Worm (Caenorhabditis elegans) whole organism, L1 larva: ENCODE results near the gene fbxb-38.
A peak's percentile ranks its signal among the peaks of the same experiment; 100 is the strongest.

Experiments used
- C16A3.4 ChIP-seq: fragments of 150-350 bp; optimal IDR thresholded peaks from 2 replicates; lab custom pipeline; 2014; ENCODE audit warnings: missing biosample characterization, missing genetic modification characterization
- aly-2 ChIP-seq: fragments of 150-350 bp; optimal IDR thresholded peaks from 2 replicates; lab custom pipeline; 2014; ENCODE audit warnings: missing biosample characterization, missing genetic modification characterization
- ceh-88 ChIP-seq: fragments of 200-800 bp; sonication (Bioruptor generic); IDR thresholded peaks from 2 replicates; pipeline ENCODE4 v1.3.6; 2022; ENCODE audit warnings: missing genetic modification characterization, missing compliant biosample characterization
- efl-1 ChIP-seq, 4 experiments: fragments of 150-350 bp; optimal IDR thresholded peaks in 3 of 4; peaks in 1 of 4; 1 replicate in 1 of 4; 2 replicates in 3 of 4; lab custom pipeline; 2014; ENCODE audit warnings: missing biosample characterization in 2 of 4, missing genetic modification characterization in 2 of 4, missing genetic modification reagents in 2 of 4
- elt-2 ChIP-seq: sonication (generic microtip); optimal IDR thresholded peaks from 2 replicates; lab custom pipeline; 2016; ENCODE audit warnings: missing genetic modification characterization, mild to moderate bottlenecking, inconsistent platforms, missing compliant biosample characterization, missing genetic modification reagents
- fkh-4 ChIP-seq: sonication (generic microtip); optimal IDR thresholded peaks from 2 replicates; lab custom pipeline; 2016; ENCODE audit warnings: missing compliant biosample characterization, missing genetic modification characterization, borderline replicate concordance
- grh-1 ChIP-seq: fragments of 200-800 bp; sonication (Bioruptor generic); IDR thresholded peaks from 2 replicates; pipeline ENCODE4 v1.3.6; 2022; ENCODE audit warnings: missing genetic modification reagents, missing genetic modification characterization, missing compliant biosample characterization
- hpl-2 ChIP-seq: fragments of 150-350 bp; optimal IDR thresholded peaks from 2 replicates; lab custom pipeline; 2014; ENCODE audit warnings: missing biosample characterization, missing genetic modification reagents, missing genetic modification characterization
- irx-1 ChIP-seq: sonication (generic microtip); optimal IDR thresholded peaks from 2 replicates; lab custom pipeline; 2016; ENCODE audit warnings: missing genetic modification characterization, missing compliant biosample characterization
- jun-1 ChIP-seq: fragments of 150-350 bp; optimal IDR thresholded peaks from 2 replicates; lab custom pipeline; 2014; ENCODE audit warnings: missing biosample characterization, missing genetic modification reagents, missing genetic modification characterization
- lin-14 ChIP-seq: fragments of 200-800 bp; sonication (Bioruptor generic); optimal IDR thresholded peaks from 2 replicates; lab custom pipeline; 2018; ENCODE audit warnings: mild to moderate bottlenecking, missing genetic modification characterization, moderate library complexity, missing compliant biosample characterization
- lin-35 ChIP-seq, 2 experiments: fragments of 150-350 bp; optimal IDR thresholded peaks; 2 replicates each; lab custom pipeline; 2014; ENCODE audit warnings: missing biosample characterization in 2 of 2, missing genetic modification characterization in 2 of 2, missing genetic modification reagents in 2 of 2
- lsy-2 ChIP-seq, 2 experiments: fragments of 150-350 bp; optimal IDR thresholded peaks; 2 replicates each; lab custom pipeline; 2014; ENCODE audit warnings: missing biosample characterization in 2 of 2, missing genetic modification characterization in 2 of 2
- mef-2 ChIP-seq: fragments of 150-350 bp; optimal IDR thresholded peaks from 2 replicates; lab custom pipeline; 2014; ENCODE audit warnings: missing biosample characterization, missing genetic modification characterization
- nhr-11 ChIP-seq: fragments of 150-350 bp; optimal IDR thresholded peaks from 2 replicates; lab custom pipeline; 2014; ENCODE audit warnings: missing biosample characterization, missing genetic modification characterization
- nhr-19 ChIP-seq: fragments of 200-800 bp; sonication (Bioruptor generic); conservative IDR thresholded peaks from 2 replicates; pipeline ENCODE4 v1.3.6; 2022; ENCODE audit warnings: missing genetic modification characterization, missing compliant biosample characterization
- nhr-28 ChIP-seq: fragments of 150-350 bp; optimal IDR thresholded peaks from 2 replicates; lab custom pipeline; 2014; ENCODE audit warnings: missing biosample characterization, missing genetic modification characterization
- nhr-85 ChIP-seq: sonication (generic microtip); peaks from one replicate; lab custom pipeline; 2016; ENCODE audit warnings: missing genetic modification characterization, inconsistent platforms, missing compliant biosample characterization
- skn-1 ChIP-seq: fragments of 150-350 bp; optimal IDR thresholded peaks from 2 replicates; lab custom pipeline; 2014; ENCODE audit warnings: missing biosample characterization, missing genetic modification characterization
- snu-23 ChIP-seq: sonication (generic microtip); optimal IDR thresholded peaks from 2 replicates; lab custom pipeline; 2016; ENCODE audit warnings: missing genetic modification characterization, missing compliant biosample characterization
- sox-4 ChIP-seq: sonication (generic microtip); optimal IDR thresholded peaks from 2 replicates; lab custom pipeline; 2016; ENCODE audit warnings: missing genetic modification characterization, missing compliant biosample characterization
- sptf-1 ChIP-seq: fragments of 150-350 bp; optimal IDR thresholded peaks from 2 replicates; lab custom pipeline; 2014; ENCODE audit warnings: missing biosample characterization, missing genetic modification characterization
- swsn-7 ChIP-seq: sonication (generic microtip); optimal IDR thresholded peaks from 2 replicates; lab custom pipeline; 2016; ENCODE audit warnings: missing genetic modification characterization, missing compliant biosample characterization
- tbx-2 ChIP-seq: sonication (generic microtip); optimal IDR thresholded peaks from 2 replicates; lab custom pipeline; 2016; ENCODE audit warnings: missing genetic modification characterization, missing compliant biosample characterization
- unc-98 ChIP-seq: fragments of 200-800 bp; sonication (Bioruptor generic); IDR thresholded peaks from 2 replicates; pipeline ENCODE4 v1.3.6; 2022; ENCODE audit warnings: missing genetic modification characterization, missing compliant biosample characterization
- xbp-1 ChIP-seq: sonication (generic microtip); optimal IDR thresholded peaks from 2 replicates; lab custom pipeline; 2016; ENCODE audit warnings: missing genetic modification characterization, missing compliant biosample characterization
- zag-1 ChIP-seq: fragments of 150-350 bp; optimal IDR thresholded peaks from 2 replicates; lab custom pipeline; 2014; ENCODE audit warnings: missing biosample characterization, missing genetic modification characterization
- ztf-11 ChIP-seq, 2 experiments: sonication (generic microtip); optimal IDR thresholded peaks; 2 replicates each; lab custom pipeline; 2016 to 2017; ENCODE audit warnings: missing genetic modification characterization in 2 of 2, missing biosample characterization in 1 of 2, missing compliant biosample characterization in 1 of 2

The fbxb-38 gene

ce11 chrII:2137235-2137634 lies 31.3 kb downstream of the fbxb-38 start, which contains the start of gene C40A11.4:
Gene C40A11.4 (plus strand): TSS chrII:2137422.
- TF ChIP-seq aly-2 (tag; lab: Kevin White, UChicago) (no peak), efl-1 (optimal IDR thresholded peaks at IDR 0.05; lab: Kevin White, UChicago) (no peak), efl-1 (GFP tag; optimal IDR thresholded peaks at IDR 0.05 in 1 of 2; lab: Kevin White, UChicago) (peak in 1 of 2 experiments; percentile 79)

DNA sequence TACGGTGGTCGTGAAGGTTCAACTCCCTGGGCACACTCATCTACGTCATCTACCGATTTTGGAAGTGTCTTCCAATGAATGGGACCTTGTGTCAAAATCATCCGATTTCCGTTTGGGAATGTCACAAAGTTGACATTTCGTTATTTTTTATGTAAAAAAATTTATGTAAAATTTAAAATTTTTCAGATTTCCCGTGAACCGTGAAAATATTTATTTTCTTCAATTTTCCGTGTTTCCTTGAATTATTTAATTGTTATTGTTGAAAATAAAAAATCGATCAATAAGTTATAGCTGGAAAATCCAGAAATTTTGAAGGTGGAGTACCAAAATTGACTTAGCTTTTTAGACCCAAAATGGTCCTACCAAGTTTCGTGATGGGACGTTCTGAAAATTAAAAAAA lies 33.0 kb downstream of the fbxb-38 start, which contains the start of gene hpo-7:
TSS of gene hpo-7 (minus strand) at position 101 of the 400 bp plus-strand sequence.
- TF ChIP-seq xbp-1 (tag; lab: Kevin White, UChicago) (no peak), lsy-2 (tag; optimal IDR thresholded peaks at IDR 0.05; lab: Kevin White, UChicago) (no peak), nhr-11 (no peak), skn-1 (tag; lab: Kevin White, UChicago) (no peak), lin-14 (GFP tag; lab: Kevin White, UChicago) (no peak), C16A3.4 (tag; lab: Kevin White, UChicago) (no peak), grh-1 (GFP tag; lab: Robert Waterston, UW) (no peak), zag-1 (tag; lab: Kevin White, UChicago) (no peak), unc-98 (GFP tag; lab: Robert Waterston, UW) (no peak), snu-23 (no peak), mef-2 (tag; lab: Kevin White, UChicago) (no peak), nhr-28 (no peak), lin-35 (GFP tag; optimal IDR thresholded peaks at IDR 0.05; lab: Kevin White, UChicago) (no peak), hpl-2 (GFP tag; lab: Kevin White, UChicago) (no peak), nhr-85 (tag; lab: Kevin White, UChicago) (no peak), ceh-88 (no peak), irx-1 (no peak), sptf-1 (tag; lab: Kevin White, UChicago) (no peak)

DNA sequence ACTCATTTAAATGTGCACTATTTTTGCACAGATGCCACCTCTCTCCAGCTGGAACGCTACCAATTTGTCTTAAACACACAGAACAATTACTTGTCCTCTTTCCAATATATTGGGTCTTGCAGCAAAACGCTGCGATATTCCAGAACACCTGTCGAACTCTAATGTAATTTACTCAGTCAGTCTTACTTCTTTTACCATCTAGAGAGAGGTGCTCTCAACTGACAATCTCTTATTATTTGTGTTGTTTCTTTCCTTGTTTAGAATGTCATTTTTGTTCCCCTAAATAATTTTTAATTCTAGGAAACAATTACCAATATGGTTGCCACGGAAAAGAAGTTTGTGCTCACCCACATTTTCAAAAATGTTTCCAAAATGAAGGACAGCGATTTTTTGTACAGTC lies 37.8 kb downstream of the fbxb-38 start, which contains the start of gene sdz-28:
TSS of gene sdz-28 (plus strand) at position 301 of the 400 bp plus-strand sequence.
- no peak for TF ChIP-seq ztf-11 (tag; optimal IDR thresholded peaks at IDR 0.05; lab: Kevin White, UChicago)

DNA sequence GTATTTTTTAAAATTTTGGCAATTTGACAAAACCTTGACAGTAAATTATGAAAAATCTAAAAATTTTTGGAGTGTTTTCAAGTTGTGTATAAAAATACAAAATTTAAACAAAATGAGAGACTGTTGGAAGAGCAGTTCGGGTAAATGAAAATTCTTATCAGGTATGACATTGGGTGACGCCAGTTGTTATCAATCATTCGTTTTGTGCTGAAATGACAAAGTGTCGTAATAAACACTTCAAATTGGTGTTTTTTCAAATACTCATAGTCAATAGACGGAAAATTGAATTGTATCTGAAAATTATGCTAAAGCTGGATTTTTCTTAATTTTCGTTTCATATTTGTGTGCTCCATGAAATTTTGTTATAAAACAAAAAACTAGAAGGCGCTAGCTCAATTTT lies 45.8 kb downstream of the fbxb-38 start:
- TF ChIP-seq nhr-19 (GFP tag; lab: Robert Waterston, UW), result no peak
- TF ChIP-seq elt-2 (tag; lab: Kevin White, UChicago), result peak; percentile 39
- TF ChIP-seq nhr-11, result no peak

- no peak for TF ChIP-seq tbx-2 (tag; lab: Kevin White, UChicago)
- TF ChIP-seq efl-1 (optimal IDR thresholded peaks at IDR 0.05; lab: Kevin White, UChicago), result no peak
- peak in 1 of 2 experiments; percentile 42 for TF ChIP-seq efl-1 (GFP tag; optimal IDR thresholded peaks at IDR 0.05 in 1 of 2; lab: Kevin White, UChicago)
- TF ChIP-seq swsn-7, result no peak
- no peak for TF ChIP-seq jun-1 (tag; lab: Kevin White, UChicago)
- TF ChIP-seq sox-4 (tag; lab: Kevin White, UChicago), result no peak
- TF ChIP-seq fkh-4 (tag; lab: Kevin White, UChicago), result no peak
- TF ChIP-seq unc-98 (GFP tag; lab: Robert Waterston, UW), result no peak
- TF ChIP-seq elt-2 (tag; lab: Kevin White, UChicago), result peak; percentile 32
These were observed 46.5 kb downstream of the fbxb-38 start, which contains the start of gene math-37 for ce11 chrII:2122091-2122490. Gene math-37 (minus strand): TSS chrII:2122191.
